Fruit fly (Drosophila melanogaster) S2 (cell line): Measurements from ENCODE around the gene CG3156.
A peak's percentile ranks its signal among the peaks of the same experiment; 100 is the strongest.
"Not testable (repeated sequence)": the region's sequence is repeated elsewhere in the genome, so short reads cannot be mapped to it uniquely, and the experiment has no call there.

ENCODE experiments used
- CG8478 ChIP-seq: fragments of >200 bp; optimal IDR thresholded peaks from 2 replicates; lab custom pipeline; 2018
- CTCF ChIP-seq, 2 experiments: fragments of >200 bp; optimal IDR thresholded peaks; 2 replicates each; lab custom pipeline; 2018

The CG3156 gene

dm6 chrX:481642-482041 lies 6.0 kb upstream of the CG3156 start, which contains the start of gene CG3176:
Gene CG3176, plus strand, starts transcription at chrX:481862.
- not testable (repeated sequence) for TF ChIP-seq CTCF (optimal IDR thresholded peaks at IDR 0.05; lab: Kevin White, UChicago); CG8478 (lab: Kevin White, UChicago)

- no peak for TF ChIP-seq CTCF (optimal IDR thresholded peaks at IDR 0.05; lab: Kevin White, UChicago)
- TF ChIP-seq CG8478 (lab: Kevin White, UChicago) = no peak
These were observed 5.1 kb downstream of the CG3156 start for dm6 chrX:492701-493299.

dm6 chrX:493445-494190 lies 5.9 kb downstream of the CG3156 start, which contains the start of gene CG17896:
Gene CG17896, minus strand, starts transcription at chrX:493495.
- TF ChIP-seq CG8478 (lab: Kevin White, UChicago) = no peak

dm6 chrX:494191-494554 lies 6.5 kb downstream of the CG3156 start:
- TF ChIP-seq CTCF (optimal IDR thresholded peaks at IDR 0.05; lab: Kevin White, UChicago) (no peak), CG8478 (lab: Kevin White, UChicago) (no peak)

- TF ChIP-seq CG8478 (lab: Kevin White, UChicago) = no peak
- no peak for TF ChIP-seq CTCF (optimal IDR thresholded peaks at IDR 0.05; lab: Kevin White, UChicago)
These were observed 6.9 kb downstream of the CG3156 start, which contains the start of gene CG17778 for dm6 chrX:494607-495006. Gene CG17778, plus strand, starts transcription at chrX:494614.

- TF ChIP-seq CTCF (optimal IDR thresholded peaks at IDR 0.05; lab: Kevin White, UChicago) = peak; percentile 29 to 51
- no peak for TF ChIP-seq CG8478 (lab: Kevin White, UChicago)
These were observed 8.6 kb downstream of the CG3156 start, which contains the start of gene svr for dm6 chrX:496326-496725. Gene svr, plus strand, starts transcription at chrX:496446.

- TF ChIP-seq CG8478 (lab: Kevin White, UChicago) = no peak
- no peak for TF ChIP-seq CTCF (optimal IDR thresholded peaks at IDR 0.05; lab: Kevin White, UChicago)
These were observed 9.7 kb downstream of the CG3156 start for dm6 chrX:497425-497824.

dm6 chrX:498434-498833 lies 10.8 kb downstream of the CG3156 start:
- TF ChIP-seq CTCF (optimal IDR thresholded peaks at IDR 0.05; lab: Kevin White, UChicago) = no peak
- TF ChIP-seq CG8478 (lab: Kevin White, UChicago) = no peak

dm6 chrX:498924-499588 lies 11.4 kb downstream of the CG3156 start:
- no peak for TF ChIP-seq CG8478 (lab: Kevin White, UChicago)
- no peak for TF ChIP-seq CTCF (optimal IDR thresholded peaks at IDR 0.05; lab: Kevin White, UChicago)

dm6 chrX:499589-500041 lies 11.9 kb downstream of the CG3156 start:
- TF ChIP-seq CG8478 (lab: Kevin White, UChicago) (no peak), CTCF (optimal IDR thresholded peaks at IDR 0.05; lab: Kevin White, UChicago) (no peak)

dm6 chrX:509117-509516 lies 21.4 kb downstream of the CG3156 start, which contains the start of gene arg:
Gene arg, plus strand, starts transcription at chrX:509435.
- no peak for TF ChIP-seq CTCF (optimal IDR thresholded peaks at IDR 0.05; lab: Kevin White, UChicago)
- TF ChIP-seq CG8478 (lab: Kevin White, UChicago) = no peak

dm6 chrX:510528-510927 lies 22.9 kb downstream of the CG3156 start:
- no peak for TF ChIP-seq CG8478 (lab: Kevin White, UChicago)
- TF ChIP-seq CTCF (optimal IDR thresholded peaks at IDR 0.05; lab: Kevin White, UChicago) = no peak

- TF ChIP-seq CG8478 (lab: Kevin White, UChicago) = no peak
- no peak for TF ChIP-seq CTCF (optimal IDR thresholded peaks at IDR 0.05; lab: Kevin White, UChicago)
These were observed 24.8 kb downstream of the CG3156 start for dm6 chrX:512527-512926.

dm6 chrX:515676-516075 lies 28.0 kb downstream of the CG3156 start:
- TF ChIP-seq CTCF (optimal IDR thresholded peaks at IDR 0.05; lab: Kevin White, UChicago) (no peak), CG8478 (lab: Kevin White, UChicago) (no peak)

dm6 chrX:518858-519257 lies 31.2 kb downstream of the CG3156 start:
- no peak for TF ChIP-seq CG8478 (lab: Kevin White, UChicago)
- no peak for TF ChIP-seq CTCF (optimal IDR thresholded peaks at IDR 0.05; lab: Kevin White, UChicago)
